Fruit fly (Drosophila melanogaster) whole organism: ENCODE data around the gene Adgf-D.

Experiments used
- Dll ChIP-seq: fragments of >200 bp; optimal IDR thresholded peaks from 2 replicates; lab custom pipeline; 2017
- EcR ChIP-seq, 2 experiments: fragments of >200 bp; optimal IDR thresholded peaks; 2 replicates each; lab custom pipeline; 2017; ENCODE audit warnings: missing biosample characterization in 2 of 2, missing genetic modification characterization in 2 of 2, missing genetic modification reagents in 2 of 2
- pan ChIP-seq: fragments of >200 bp; optimal IDR thresholded peaks from 2 replicates; lab custom pipeline; 2017
- psq ChIP-seq: fragments of >200 bp; optimal IDR thresholded peaks from 2 replicates; lab custom pipeline; 2017
- usp ChIP-seq: fragments of >200 bp; optimal IDR thresholded peaks from 2 replicates; lab custom pipeline; 2017; ENCODE audit warnings: missing biosample characterization, missing genetic modification characterization, mixed read lengths

DNA sequence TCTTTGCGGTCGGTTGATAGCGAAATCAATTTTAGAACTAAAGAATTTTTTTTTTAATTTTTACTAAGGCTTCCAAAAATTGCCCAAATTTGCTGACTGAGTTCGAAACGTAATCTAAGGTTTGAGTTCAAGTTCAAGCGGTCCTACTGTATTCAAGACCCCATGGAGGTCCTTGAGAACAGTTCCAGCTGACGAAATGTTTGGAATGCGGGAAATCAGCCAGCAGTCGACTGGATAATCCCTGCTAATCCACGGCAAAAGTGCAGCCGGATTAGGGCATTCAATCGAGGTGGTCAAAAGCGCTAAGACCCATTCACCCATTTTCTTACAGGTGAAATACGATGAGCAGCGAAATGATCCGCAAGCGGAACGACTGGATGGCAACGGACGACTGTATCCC lies 4.5 kb downstream of the Adgf-D start, which contains the start of gene f-cup:
- TF ChIP-seq psq (lab: Kevin White, UChicago) = no peak
- TF ChIP-seq pan = no peak
- no peak for TF ChIP-seq EcR (GFP tag; optimal IDR thresholded peaks at IDR 0.05; lab: Kevin White, UChicago)
- TF ChIP-seq usp = no peak
- TF ChIP-seq Dll (lab: Kevin White, UChicago) = no peak
